Fruit fly (Drosophila melanogaster) whole organism, pupa: ENCODE data around the gene CG3566.

Source experiments
- CG10348 ChIP-seq: fragments of 200-800 bp; sonication (Bioruptor generic); IDR thresholded peaks from 2 replicates; pipeline ENCODE4 v1.3.6; 2022; ENCODE audit warnings: missing biosample characterization, missing genetic modification characterization
- CG34367 ChIP-seq: fragments of 200-800 bp; sonication (Bioruptor generic); optimal IDR thresholded peaks from 2 replicates; lab custom pipeline; 2018; ENCODE audit warnings: missing biosample characterization, mild to moderate bottlenecking, missing genetic modification characterization
- CG8159 ChIP-seq: fragments of 200-800 bp; sonication (Bioruptor generic); optimal IDR thresholded peaks from 3 replicates; lab custom pipeline; 2018; ENCODE audit warnings: missing biosample characterization, mild to moderate bottlenecking, missing genetic modification characterization, moderate library complexity
- CG9948 ChIP-seq: fragments of 200-800 bp; sonication (Bioruptor generic); optimal IDR thresholded peaks from 2 replicates; lab custom pipeline; 2018; ENCODE audit warnings: missing biosample characterization, mild to moderate bottlenecking, missing genetic modification characterization, moderate library complexity
- D1 ChIP-seq: fragments of 200-800 bp; sonication (Bioruptor generic); optimal IDR thresholded peaks from 2 replicates; lab custom pipeline; 2018; ENCODE audit warnings: missing biosample characterization, mild to moderate bottlenecking, missing genetic modification characterization, moderate library complexity
- EcR ChIP-seq: fragments of 200-800 bp; sonication (Bioruptor generic); optimal IDR thresholded peaks from 3 replicates; lab custom pipeline; 2019; ENCODE audit warnings: missing biosample characterization, missing genetic modification characterization, mild to moderate bottlenecking, moderate library complexity, missing genetic modification reagents
- Pif1A ChIP-seq: fragments of 200-800 bp; sonication (Bioruptor generic); optimal IDR thresholded peaks from 3 replicates; lab custom pipeline; 2016; ENCODE audit warnings: missing biosample characterization, missing genetic modification characterization
- Pif1B ChIP-seq: fragments of 200-800 bp; sonication (Bioruptor generic); optimal IDR thresholded peaks from 3 replicates; lab custom pipeline; 2016; ENCODE audit warnings: missing biosample characterization, missing genetic modification characterization
- Snoo ChIP-seq: fragments of 200-800 bp; sonication (Bioruptor generic); optimal IDR thresholded peaks from 3 replicates; lab custom pipeline; 2017; ENCODE audit warnings: missing biosample characterization, mild to moderate bottlenecking, missing genetic modification characterization, inconsistent platforms
- rn ChIP-seq: fragments of 200-800 bp; sonication (Bioruptor generic); IDR thresholded peaks from 2 replicates; pipeline ENCODE4 v1.3.6; 2022; ENCODE audit warnings: missing biosample characterization, missing genetic modification characterization

- TF ChIP-seq CG10348 (GFP tag; lab: Robert Waterston, UW) (no peak), CG34367 (no peak), Pif1B (GFP tag; lab: Kevin White, UChicago) (no peak), Pif1A (no peak), EcR (GFP tag; lab: Kevin White, UChicago) (no peak), D1 (no peak), CG9948 (tag; lab: Kevin White, UChicago) (no peak), Snoo (no peak), rn (GFP tag; lab: Robert Waterston, UW) (no peak), CG8159 (tag; lab: Kevin White, UChicago) (no peak)
These were observed 39.5 kb downstream of the CG3566 start, which contains the start of gene CG14445 for dm6 chrX:6237015-6237414.
